Worm (Caenorhabditis elegans): ENCODE data around the gene bbs-5.

bbs-5 gene

DNA sequence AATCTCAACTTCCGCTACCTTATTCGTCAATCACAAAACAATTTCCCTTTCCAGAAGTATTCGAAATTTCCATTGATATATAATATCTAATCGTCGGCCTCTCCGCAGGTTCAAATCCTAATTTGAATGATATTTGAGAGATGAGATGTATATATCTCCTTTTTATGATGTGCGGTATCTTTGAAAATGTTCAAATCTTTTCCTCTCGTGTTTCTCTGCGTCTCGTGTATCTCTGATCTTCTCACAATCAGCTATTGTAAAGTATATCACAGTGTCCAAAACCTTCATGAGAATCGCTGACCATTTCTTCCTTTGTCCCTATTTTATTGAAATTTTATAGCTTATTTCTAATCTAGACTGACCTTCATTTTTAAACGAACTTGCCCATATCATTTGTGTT is 28.2 kb upstream of the bbs-5 start:
- TF ChIP-seq nhr-2 (tag; optimal IDR thresholded peaks at IDR 0.05) (no peak), unc-39 (tag; optimal IDR thresholded peaks at IDR 0.05) (no peak), sptf-1 (tag; optimal IDR thresholded peaks at IDR 0.05) (no peak), sem-2 (GFP tag; optimal IDR thresholded peaks at IDR 0.05) (no peak), pha-4 (tag; optimal IDR thresholded peaks at IDR 0.05) (no peak), nhr-12 (tag; optimal IDR thresholded peaks at IDR 0.05) (no peak), mls-2 (tag; optimal IDR thresholded peaks at IDR 0.05) (no peak), nhr-237 (tag; optimal IDR thresholded peaks at IDR 0.05) (no peak), hlh-1 (tag; optimal IDR thresholded peaks at IDR 0.05) (no peak), ceh-43 (GFP tag; optimal IDR thresholded peaks at IDR 0.05) (no peak), ztf-11 (tag; optimal IDR thresholded peaks at IDR 0.05) (no peak), mep-1 (tag; optimal IDR thresholded peaks at IDR 0.05) (no peak), snpc-4 (tag; optimal IDR thresholded peaks at IDR 0.05) (no peak), nhr-28 (tag; optimal IDR thresholded peaks at IDR 0.05) (no peak), lin-32 (GFP tag; optimal IDR thresholded peaks at IDR 0.05) (no peak), ceh-39 (tag; optimal IDR thresholded peaks at IDR 0.05) (no peak), tbx-8 (GFP tag; optimal IDR thresholded peaks at IDR 0.05) (no peak), bed-3 (GFP tag; optimal IDR thresholded peaks at IDR 0.05) (no peak)

ce11 chrIII:10285623-10286022 is 24.0 kb upstream of the bbs-5 start, which contains the start of gene K10G9.2:
TSS of gene K10G9.2 (plus strand) at chrIII:10285923.
- TF ChIP-seq lin-32 (GFP tag; optimal IDR thresholded peaks at IDR 0.05) (no peak), nhr-237 (tag; optimal IDR thresholded peaks at IDR 0.05) (no peak), flh-1 (GFP tag; optimal IDR thresholded peaks at IDR 0.05) (no peak), nhr-2 (tag; optimal IDR thresholded peaks at IDR 0.05) (no peak), ham-2 (GFP tag; optimal IDR thresholded peaks at IDR 0.05) (no peak), mep-1 (tag; optimal IDR thresholded peaks at IDR 0.05) (no peak), sptf-1 (tag; optimal IDR thresholded peaks at IDR 0.05) (no peak), ztf-11 (tag; optimal IDR thresholded peaks at IDR 0.05) (no peak), nhr-28 (tag; optimal IDR thresholded peaks at IDR 0.05) (no peak)

ce11 chrIII:10284214-10284613 is 22.6 kb upstream of the bbs-5 start:
- TF ChIP-seq tbx-8 (GFP tag; optimal IDR thresholded peaks at IDR 0.05) (no peak), elt-1 (tag; optimal IDR thresholded peaks at IDR 0.05; ENCODE audit: borderline replicate concordance, insufficient read depth) (no peak), M03D4.4 (tag; optimal IDR thresholded peaks at IDR 0.05) (peak; percentile 38), blmp-1 (tag; optimal IDR thresholded peaks at IDR 0.05) (no peak), nhr-2 (tag; optimal IDR thresholded peaks at IDR 0.05) (no peak), pha-4 (tag; optimal IDR thresholded peaks at IDR 0.05) (no peak), ceh-83 (GFP tag; optimal IDR thresholded peaks at IDR 0.05) (no peak), flh-1 (GFP tag; optimal IDR thresholded peaks at IDR 0.05) (no peak), lsy-2 (tag; optimal IDR thresholded peaks at IDR 0.05) (peak; percentile 0), mls-2 (tag; optimal IDR thresholded peaks at IDR 0.05) (peak; percentile 69), drap-1 (GFP tag; optimal IDR thresholded peaks at IDR 0.05) (no peak), bed-3 (GFP tag; optimal IDR thresholded peaks at IDR 0.05) (no peak), nhr-76 (tag; optimal IDR thresholded peaks at IDR 0.05) (no peak), ces-1 (GFP tag; optimal IDR thresholded peaks at IDR 0.05) (peak; percentile 99), unc-39 (tag; optimal IDR thresholded peaks at IDR 0.05) (no peak), nhr-28 (tag; optimal IDR thresholded peaks at IDR 0.05) (no peak), unc-120 (tag; optimal IDR thresholded peaks at IDR 0.05; ENCODE audit: poor library complexity, severe bottlenecking) (peak; percentile 68), snpc-4 (tag; optimal IDR thresholded peaks at IDR 0.05) (no peak), sptf-1 (tag; optimal IDR thresholded peaks at IDR 0.05) (peak; percentile 45), ceh-39 (tag; optimal IDR thresholded peaks at IDR 0.05) (no peak), sem-2 (GFP tag; optimal IDR thresholded peaks at IDR 0.05) (no peak)

- TF ChIP-seq ham-2 (GFP tag; optimal IDR thresholded peaks at IDR 0.05) = no peak
- no peak for TF ChIP-seq lin-32 (GFP tag; optimal IDR thresholded peaks at IDR 0.05)
- TF ChIP-seq nhr-12 (tag; optimal IDR thresholded peaks at IDR 0.05) = no peak
- TF ChIP-seq unc-120 (tag; optimal IDR thresholded peaks at IDR 0.05; ENCODE audit: poor library complexity, severe bottlenecking) = no peak
- no peak for TF ChIP-seq drap-1 (GFP tag; optimal IDR thresholded peaks at IDR 0.05)
- TF ChIP-seq elt-3 (tag; optimal IDR thresholded peaks at IDR 0.05) = no peak
- TF ChIP-seq flh-1 (GFP tag; optimal IDR thresholded peaks at IDR 0.05) = no peak
- no peak for TF ChIP-seq ceh-43 (GFP tag; optimal IDR thresholded peaks at IDR 0.05)
- no peak for TF ChIP-seq snpc-4 (tag; optimal IDR thresholded peaks at IDR 0.05)
These were observed 17.2 kb upstream of the bbs-5 start, which contains the start of gene pad-2 for ce11 chrIII:10278826-10279225. TSS of gene pad-2 (plus strand) at chrIII:10279126.

DNA sequence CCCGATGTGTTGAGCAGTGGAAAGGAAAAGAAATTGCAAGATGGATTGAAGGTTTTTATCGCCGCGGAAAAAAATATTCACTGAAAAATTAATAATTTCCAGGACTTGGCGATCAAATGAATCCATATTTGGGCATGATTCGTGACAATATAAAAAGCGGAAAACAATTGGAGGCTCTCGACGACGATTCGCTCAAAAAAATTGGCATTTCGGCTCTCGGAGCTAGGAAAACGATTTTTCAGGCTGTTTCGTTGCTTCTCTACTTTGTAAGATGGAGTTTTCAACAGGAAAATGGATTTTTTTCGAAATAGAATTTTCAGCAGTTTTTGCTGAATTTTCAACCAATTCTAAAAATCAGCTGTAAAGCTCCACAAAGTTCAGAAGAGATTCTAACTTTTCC is 10.2 kb upstream of the bbs-5 start:
- TF ChIP-seq sptf-1 (tag; optimal IDR thresholded peaks at IDR 0.05) = no peak
- no peak for TF ChIP-seq snpc-4 (tag; optimal IDR thresholded peaks at IDR 0.05)
- TF ChIP-seq bed-3 (GFP tag; optimal IDR thresholded peaks at IDR 0.05) = no peak
- no peak for TF ChIP-seq ceh-83 (GFP tag; optimal IDR thresholded peaks at IDR 0.05)
- TF ChIP-seq unc-39 (tag; optimal IDR thresholded peaks at IDR 0.05) = no peak
- no peak for TF ChIP-seq ces-1 (GFP tag; optimal IDR thresholded peaks at IDR 0.05)
- no peak for TF ChIP-seq ham-2 (GFP tag; optimal IDR thresholded peaks at IDR 0.05)
- no peak for TF ChIP-seq drap-1 (GFP tag; optimal IDR thresholded peaks at IDR 0.05)
- no peak for TF ChIP-seq ztf-11 (tag; optimal IDR thresholded peaks at IDR 0.05)
- no peak for TF ChIP-seq flh-1 (GFP tag; optimal IDR thresholded peaks at IDR 0.05)
- TF ChIP-seq unc-62 (GFP tag; optimal IDR thresholded peaks at IDR 0.05) = no peak
- no peak for TF ChIP-seq M03D4.4 (tag; optimal IDR thresholded peaks at IDR 0.05)
- TF ChIP-seq lin-13 (tag; optimal IDR thresholded peaks at IDR 0.05) = no peak

Data from whole organism, mixed stage, embryonic.